Worm (Caenorhabditis elegans): ENCODE measurements around the gene chk-2.
A peak's percentile ranks its signal among the peaks of the same experiment; 100 is the strongest.

ce11 chrV:19897557-19897956 lies 18.3 kb downstream of the chk-2 start:
- no peak for TF ChIP-seq him-1 (tag; optimal IDR thresholded peaks at IDR 0.05)
- no peak for TF ChIP-seq dao-5 (tag; optimal IDR thresholded peaks at IDR 0.05)
- peak; percentile 25 for TF ChIP-seq W03F9.2 (tag; optimal IDR thresholded peaks at IDR 0.05)

Measured in whole organism, L4/young adult.